Worm (Caenorhabditis elegans): ENCODE data around the gene C24H12.8.
"Not testable (repeated sequence)": the region's sequence is repeated elsewhere in the genome, so short reads cannot be mapped to it uniquely, and the experiment has no call there.

The C24H12.8 gene

ce11 chrII:423086-423485, at the start of gene C24H12.8:
TSS of gene C24H12.8 (minus strand) at chrII:423186.
- TF ChIP-seq unc-62 (GFP tag; optimal IDR thresholded peaks at IDR 0.05): no peak

ce11 chrII:470375-470774, 47.4 kb upstream of the C24H12.8 start, which contains the start of gene tomm-22:
TSS of gene tomm-22 (minus strand) at chrII:470475.
- TF ChIP-seq unc-62 (GFP tag; optimal IDR thresholded peaks at IDR 0.05): no peak

DNA sequence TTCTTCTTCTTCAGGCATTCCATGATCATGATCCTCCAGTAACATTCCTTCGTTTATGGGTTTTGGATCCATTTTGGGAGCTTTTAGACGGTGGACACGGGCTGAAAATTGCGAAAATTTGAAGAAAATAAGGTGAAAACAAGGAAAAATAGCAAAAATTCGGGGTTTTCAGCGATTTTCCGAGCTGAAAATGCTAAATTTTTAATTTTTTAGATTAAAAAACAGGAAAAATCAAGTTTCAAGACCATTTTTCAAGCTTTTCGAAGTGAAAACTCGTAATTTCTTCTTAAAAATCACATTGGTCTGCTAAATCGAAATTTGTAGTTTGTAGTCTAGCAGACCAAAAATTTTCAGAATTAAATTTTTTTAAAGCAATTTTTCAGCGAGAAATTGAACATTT, 44.3 kb upstream of the C24H12.8 start, which contains the start of gene nfyb-1:
TSS of gene nfyb-1 (minus strand) at position 101 of the 400 bp plus-strand sequence.
- TF ChIP-seq unc-62 (GFP tag; optimal IDR thresholded peaks at IDR 0.05): no peak

DNA sequence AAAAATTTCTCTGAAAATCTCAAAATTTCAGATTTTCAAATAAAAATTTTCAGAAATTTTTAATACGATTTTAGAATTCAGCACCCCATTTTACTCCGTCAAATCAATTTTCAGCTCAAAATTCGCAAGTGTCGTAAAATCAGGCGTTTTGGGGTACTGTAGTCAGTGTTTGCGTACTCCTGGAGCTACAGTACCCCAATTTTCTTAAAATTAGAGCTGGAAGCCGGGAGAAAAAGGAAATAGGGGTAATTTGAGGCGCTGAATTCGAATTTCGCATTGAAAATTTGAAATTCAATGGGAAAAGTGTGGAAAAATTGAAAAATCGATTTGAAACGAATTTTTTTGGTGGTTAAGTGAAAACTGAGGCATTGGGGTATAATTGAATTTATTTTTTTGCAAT, 38.3 kb upstream of the C24H12.8 start:
- TF ChIP-seq unc-62 (GFP tag; optimal IDR thresholded peaks at IDR 0.05): no peak

ce11 chrII:460835-461234, 37.8 kb upstream of the C24H12.8 start, which contains the start of gene W10D9.3:
TSS of gene W10D9.3 (minus strand) at chrII:460935.
- TF ChIP-seq unc-62 (GFP tag; optimal IDR thresholded peaks at IDR 0.05): no peak

DNA sequence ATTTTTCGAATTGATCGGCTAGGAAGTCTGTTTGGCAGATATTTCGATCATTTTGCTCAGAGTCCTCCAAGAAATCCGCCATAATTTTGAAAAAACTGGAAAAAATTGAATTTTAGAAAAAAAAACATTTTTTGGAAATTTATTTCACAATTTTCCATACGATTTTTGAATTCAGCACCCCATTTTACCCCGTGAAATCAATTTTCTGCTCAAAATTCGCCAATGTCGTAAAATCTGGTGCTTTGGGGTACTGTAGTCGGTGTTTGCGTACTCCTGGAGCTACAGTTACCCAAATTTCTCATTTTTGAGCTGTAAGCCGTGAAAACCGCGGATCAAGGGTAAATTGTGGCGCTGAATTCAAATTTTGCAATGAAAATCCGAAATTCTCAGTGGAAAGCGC, 34.8 kb upstream of the C24H12.8 start, which contains the start of gene gvd-1:
TSS of gene gvd-1 (minus strand) at position 101 of the 400 bp plus-strand sequence.
- TF ChIP-seq unc-62 (GFP tag; optimal IDR thresholded peaks at IDR 0.05): no peak

- no peak for TF ChIP-seq unc-62 (GFP tag; optimal IDR thresholded peaks at IDR 0.05)
Measured at ce11 chrII:456371-456770, 33.4 kb upstream of the C24H12.8 start.

DNA sequence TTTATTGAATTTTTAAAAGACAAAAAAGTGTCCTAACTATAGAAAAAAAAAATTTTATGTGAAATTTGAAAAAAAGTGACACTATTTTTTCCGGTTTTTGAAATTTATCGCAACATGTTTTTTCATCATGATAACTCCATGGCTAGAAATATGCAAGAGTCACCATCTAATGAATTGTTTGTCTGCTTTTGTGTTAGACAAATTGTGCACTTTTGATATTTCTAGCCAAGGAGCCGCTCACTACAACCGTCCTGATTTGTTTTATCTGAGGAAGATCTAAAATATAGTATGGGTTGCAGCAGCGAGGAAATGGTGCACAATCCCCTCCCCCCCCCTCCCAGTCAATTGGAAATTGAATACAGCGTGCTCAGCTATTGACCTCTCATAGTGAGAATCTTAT, 31.7 kb upstream of the C24H12.8 start, which contains the start of gene W10D9.1:
TSS of gene W10D9.1 (plus strand) at position 301 of the 400 bp plus-strand sequence.
- TF ChIP-seq unc-62 (GFP tag; optimal IDR thresholded peaks at IDR 0.05): not testable (repeated sequence)

- not testable (repeated sequence) for TF ChIP-seq unc-62 (GFP tag; optimal IDR thresholded peaks at IDR 0.05)
Measured at ce11 chrII:441102-441501, 18.1 kb upstream of the C24H12.8 start, which contains the start of gene C24H12.1. TSS of gene C24H12.1 (plus strand) at chrII:441402.

- TF ChIP-seq unc-62 (GFP tag; optimal IDR thresholded peaks at IDR 0.05): no peak
Measured at ce11 chrII:437279-437678, 14.3 kb upstream of the C24H12.8 start.

DNA sequence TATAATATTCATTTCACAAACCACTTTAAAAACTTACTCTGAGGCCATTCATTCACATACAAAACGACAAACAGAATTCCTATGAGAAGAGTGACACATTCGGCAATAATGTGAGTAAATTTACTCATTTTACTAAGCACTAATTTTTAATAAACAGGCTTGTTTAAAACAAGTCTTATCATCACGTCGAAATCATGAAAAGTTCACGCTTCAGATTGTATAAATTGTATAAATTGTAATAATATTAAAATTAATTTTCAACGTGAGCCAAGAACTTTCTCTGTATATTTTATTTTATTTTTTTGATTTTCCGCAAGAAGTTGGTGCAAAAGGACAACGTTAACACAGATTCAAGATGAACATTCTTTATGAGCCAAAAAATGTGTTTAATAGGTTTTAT, 4.2 kb downstream of the C24H12.8 start, which contains the start of gene C24H12.6:
TSS of gene C24H12.6 (minus strand) at position 101 of the 400 bp plus-strand sequence.
- TF ChIP-seq unc-62 (GFP tag; optimal IDR thresholded peaks at IDR 0.05): no peak

DNA sequence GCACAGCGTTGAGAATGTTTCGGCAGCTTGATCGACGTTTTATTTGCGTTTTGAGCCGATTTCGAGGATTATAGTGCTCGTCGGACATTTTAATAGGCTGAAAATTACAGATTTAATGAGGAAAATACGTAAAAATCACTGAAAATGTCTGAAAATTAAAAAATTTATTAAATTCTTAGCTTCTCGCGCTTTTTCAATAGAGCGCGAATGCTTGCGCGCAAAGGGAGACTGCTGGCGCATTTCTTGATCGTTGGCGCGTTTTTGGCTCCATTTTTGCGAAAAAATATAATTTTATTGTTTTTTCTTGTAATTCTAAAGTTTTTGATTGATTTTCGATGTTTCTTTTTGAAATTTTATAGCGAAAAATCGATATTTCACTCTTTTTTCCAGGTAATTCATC, 12.2 kb downstream of the C24H12.8 start, which contains the start of the genes dnsn-1 and C24H12.4:
TSS of gene dnsn-1 (minus strand) at position 101 of the 400 bp plus-strand sequence.
TSS of gene C24H12.4 (plus strand) at position 391 of the 400 bp plus-strand sequence.
- TF ChIP-seq unc-62 (GFP tag; optimal IDR thresholded peaks at IDR 0.05): no peak

DNA sequence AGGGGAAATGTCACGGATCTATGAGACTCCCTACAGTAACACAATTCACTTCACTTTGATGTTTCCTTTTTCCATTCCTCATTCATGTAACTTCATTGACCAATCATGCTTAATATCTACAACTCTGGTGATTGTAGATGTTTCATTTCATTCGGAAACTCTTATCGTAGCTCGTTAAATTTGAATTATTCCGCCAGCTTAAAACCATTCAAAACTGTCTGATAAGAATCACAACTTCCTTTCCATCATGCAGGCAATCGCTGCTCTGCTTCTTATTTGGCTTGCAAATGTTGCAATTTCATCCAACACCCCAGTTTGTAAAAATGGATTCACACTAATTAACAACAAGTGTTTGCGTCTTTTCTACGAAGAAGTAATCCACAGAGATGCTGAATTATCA, 20.6 kb downstream of the C24H12.8 start, which contains the start of gene clec-10:
TSS of gene clec-10 (plus strand) at position 244 of the 400 bp plus-strand sequence.
- TF ChIP-seq unc-62 (GFP tag; optimal IDR thresholded peaks at IDR 0.05): no peak

ce11 chrII:401211-401610, 21.8 kb downstream of the C24H12.8 start:
- no peak for TF ChIP-seq unc-62 (GFP tag; optimal IDR thresholded peaks at IDR 0.05)

DNA sequence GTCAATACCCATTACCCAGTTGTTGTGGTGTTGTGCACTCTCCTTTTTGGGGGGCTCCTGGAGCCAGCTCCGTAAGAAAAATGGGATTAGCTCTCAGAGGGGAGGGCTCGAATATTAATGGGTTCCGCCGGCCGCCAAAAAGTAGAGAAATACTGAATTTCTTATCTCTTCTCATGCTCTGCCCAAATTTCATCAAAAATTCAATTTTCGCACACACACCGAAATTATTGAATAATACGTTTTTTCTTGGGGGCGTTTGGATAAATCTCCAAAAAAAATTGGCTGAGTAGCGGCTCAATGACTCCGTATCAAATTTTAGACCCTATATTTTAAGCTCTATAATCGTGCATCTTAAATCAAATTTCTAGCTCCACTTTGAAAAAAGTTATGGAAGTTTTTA, 22.8 kb downstream of the C24H12.8 start:
- TF ChIP-seq unc-62 (GFP tag; optimal IDR thresholded peaks at IDR 0.05): no peak

DNA sequence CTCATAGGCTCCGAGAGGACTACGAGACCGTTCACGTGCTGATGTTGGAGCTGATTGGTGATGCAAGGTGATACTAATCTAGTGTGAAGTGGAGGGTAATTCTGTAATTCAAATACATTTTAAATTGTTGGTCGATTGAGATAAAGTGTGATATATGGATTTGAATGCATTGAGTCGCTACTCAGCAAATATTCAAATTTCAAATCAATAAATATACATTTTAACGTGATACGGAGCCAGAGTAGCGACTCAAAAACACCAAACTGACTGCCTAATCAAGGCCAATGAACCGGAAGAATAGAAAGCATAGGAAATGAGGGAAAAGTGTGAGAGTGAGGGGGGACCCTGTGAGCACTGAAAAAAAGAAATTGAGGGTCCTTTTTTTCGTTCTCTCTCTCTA, 23.7 kb downstream of the C24H12.8 start, which contains the start of gene C03H5.6:
TSS of gene C03H5.6 (minus strand) at position 101 of the 400 bp plus-strand sequence.
- TF ChIP-seq unc-62 (GFP tag; optimal IDR thresholded peaks at IDR 0.05): no peak

DNA sequence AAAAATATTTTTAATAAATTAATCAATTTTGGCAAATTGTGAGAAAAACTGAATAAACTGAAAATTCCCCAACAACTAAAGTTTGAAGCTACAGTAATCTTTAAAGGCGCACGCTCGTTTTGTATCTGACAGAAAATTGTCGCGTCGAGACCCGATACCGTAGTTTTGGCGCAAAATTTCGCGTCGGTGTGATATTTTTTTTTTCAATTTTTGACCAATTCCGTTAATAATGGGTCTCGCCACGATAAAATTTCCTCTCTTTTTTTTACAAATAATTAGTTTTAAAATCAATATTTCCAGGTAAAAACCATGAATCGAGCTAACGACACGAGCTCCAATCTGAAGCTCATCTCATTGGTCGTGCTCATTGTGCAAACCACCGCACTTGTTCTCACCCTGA, 34.5 kb downstream of the C24H12.8 start, which contains the start of gene nstp-4:
TSS of gene nstp-4 (plus strand) at position 301 of the 400 bp plus-strand sequence.
- no peak for TF ChIP-seq unc-62 (GFP tag; optimal IDR thresholded peaks at IDR 0.05)
